Worm (Caenorhabditis elegans) whole organism, L2 larva: ENCODE data around the gene T01E8.1.

Experiments
- alr-1 ChIP-seq: fragments of 150-350 bp; optimal IDR thresholded peaks from 2 replicates; lab custom pipeline; 2014; ENCODE audit warnings: missing biosample characterization, missing genetic modification characterization
- blmp-1 ChIP-seq: sonication (generic microtip); optimal IDR thresholded peaks from 2 replicates; lab custom pipeline; 2017; ENCODE audit warnings: missing genetic modification characterization, mild to moderate bottlenecking, missing compliant biosample characterization, antibody characterized with exemption, moderate library complexity; ENCODE audit not compliant: insufficient read depth
- gmeb-1 ChIP-seq: fragments of 150-350 bp; optimal IDR thresholded peaks from 2 replicates; lab custom pipeline; 2014; ENCODE audit warnings: missing biosample characterization, missing genetic modification characterization
- nhr-12 ChIP-seq: fragments of 150-350 bp; optimal IDR thresholded peaks from 2 replicates; lab custom pipeline; 2014; ENCODE audit warnings: missing biosample characterization, missing genetic modification characterization
- nhr-77 ChIP-seq: fragments of 150-350 bp; optimal IDR thresholded peaks from 2 replicates; lab custom pipeline; 2014; ENCODE audit warnings: missing biosample characterization, missing genetic modification characterization

The T01E8.1 gene

DNA sequence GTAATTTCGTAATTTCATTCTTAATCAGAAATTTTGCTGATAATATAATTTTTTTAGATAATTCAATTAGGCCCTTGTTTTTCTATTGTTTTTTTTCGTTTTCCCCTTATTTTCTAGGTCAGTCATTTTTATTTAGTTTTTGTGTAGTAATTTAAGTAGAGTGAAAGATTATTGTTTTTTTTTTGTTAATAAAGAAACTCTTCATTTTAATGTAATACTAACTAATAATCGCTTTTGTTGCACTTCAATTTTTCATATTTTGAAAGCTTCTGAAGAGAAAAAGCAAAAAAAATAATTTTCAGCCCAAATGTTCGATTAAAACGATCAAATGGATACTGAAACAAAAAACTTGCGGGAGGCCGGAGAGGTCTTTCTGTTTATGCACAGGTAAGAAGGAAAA is 44.4 kb downstream of the T01E8.1 start, which contains the start of gene F54B3.1:
Gene F54B3.1, plus strand, starts transcription at position 301 of the 400 bp plus-strand sequence.
- TF ChIP-seq nhr-77 = no peak
- no peak for TF ChIP-seq blmp-1 (tag; lab: Kevin White, UChicago)
- TF ChIP-seq gmeb-1 (tag; lab: Kevin White, UChicago) = no peak

DNA sequence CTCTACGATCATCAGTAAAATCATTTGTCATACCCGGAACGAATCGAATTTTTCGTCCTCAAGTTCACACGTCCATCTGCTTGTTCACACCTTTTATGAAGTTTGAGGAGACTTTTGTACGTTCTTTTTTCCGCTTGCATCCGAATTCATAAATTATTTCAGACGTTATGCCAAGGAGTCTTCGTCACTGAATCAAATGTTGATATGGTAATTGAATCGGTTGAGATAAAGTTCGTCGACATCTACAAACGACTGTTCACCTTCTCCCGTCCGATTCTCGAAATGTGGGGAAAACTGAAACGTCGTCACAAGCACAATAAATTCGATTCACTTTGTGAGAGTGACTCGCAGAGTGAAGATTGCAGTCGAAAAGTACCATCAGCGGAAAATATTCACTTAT is 45.5 kb downstream of the T01E8.1 start:
- TF ChIP-seq nhr-12 (tag; lab: Kevin White, UChicago) = no peak
- no peak for TF ChIP-seq alr-1 (tag; lab: Kevin White, UChicago)
